Fruit fly (Drosophila melanogaster): ENCODE measurements around the gene CG14811.

CG14811 gene

dm6 chrX:1822281-1822680 lies at the start of gene CG14811:
Gene CG14811 (minus strand): TSS chrX:1822381.
- TF ChIP-seq usp (GFP tag; optimal IDR thresholded peaks at IDR 0.05) (no peak), psq (optimal IDR thresholded peaks at IDR 0.05) (no peak), EcR (GFP tag; optimal IDR thresholded peaks at IDR 0.05) (no peak)

- no peak for TF ChIP-seq pan (optimal IDR thresholded peaks at IDR 0.05)
- TF ChIP-seq EcR (GFP tag; optimal IDR thresholded peaks at IDR 0.05): no peak
- TF ChIP-seq CG8478 (optimal IDR thresholded peaks at IDR 0.05): no peak
- TF ChIP-seq psq (optimal IDR thresholded peaks at IDR 0.05): no peak
- no peak for TF ChIP-seq Dll (optimal IDR thresholded peaks at IDR 0.05)
- no peak for TF ChIP-seq usp (GFP tag; optimal IDR thresholded peaks at IDR 0.05)
These were observed 46.5 kb upstream of the CG14811 start, which contains the start of the genes CG14803 and Pex5 for dm6 chrX:1868586-1869111. Gene CG14803 (plus strand): TSS chrX:1868870. Gene Pex5 (minus strand): TSS chrX:1869061.

- TF ChIP-seq usp (GFP tag; optimal IDR thresholded peaks at IDR 0.05): no peak
- TF ChIP-seq psq (optimal IDR thresholded peaks at IDR 0.05): no peak
- no peak for TF ChIP-seq CG8478 (optimal IDR thresholded peaks at IDR 0.05)
- no peak for TF ChIP-seq Dll (optimal IDR thresholded peaks at IDR 0.05)
- no peak for TF ChIP-seq EcR (GFP tag; optimal IDR thresholded peaks at IDR 0.05)
- no peak for TF ChIP-seq pan (optimal IDR thresholded peaks at IDR 0.05)
These were observed 43.5 kb upstream of the CG14811 start, which contains the start of the genes Gcna and MED18 for dm6 chrX:1865673-1866072. Gene Gcna (minus strand): TSS chrX:1865835. Gene MED18 (plus strand): TSS chrX:1865909.

dm6 chrX:1861620-1862184 lies 39.5 kb upstream of the CG14811 start, which contains the start of gene deltaCOP:
Gene deltaCOP (minus strand): TSS chrX:1861790.
- no peak for TF ChIP-seq Dll (optimal IDR thresholded peaks at IDR 0.05)
- no peak for TF ChIP-seq CG8478 (optimal IDR thresholded peaks at IDR 0.05)
- no peak for TF ChIP-seq psq (optimal IDR thresholded peaks at IDR 0.05)
- peak; percentile 70 for TF ChIP-seq pan (optimal IDR thresholded peaks at IDR 0.05)

- TF ChIP-seq CG8478 (optimal IDR thresholded peaks at IDR 0.05) (no peak), pan (optimal IDR thresholded peaks at IDR 0.05) (no peak), psq (optimal IDR thresholded peaks at IDR 0.05) (no peak), EcR (GFP tag; optimal IDR thresholded peaks at IDR 0.05) (no peak), Dll (optimal IDR thresholded peaks at IDR 0.05) (no peak), usp (GFP tag; optimal IDR thresholded peaks at IDR 0.05) (no peak)
These were observed 36.7 kb upstream of the CG14811 start, which contains the start of gene Lamtor5 for dm6 chrX:1858867-1859266. Gene Lamtor5 (minus strand): TSS chrX:1858971.

dm6 chrX:1856605-1857004 lies 34.4 kb upstream of the CG14811 start:
- TF ChIP-seq usp (GFP tag; optimal IDR thresholded peaks at IDR 0.05) (no peak), EcR (GFP tag; optimal IDR thresholded peaks at IDR 0.05) (no peak), Dll (optimal IDR thresholded peaks at IDR 0.05) (no peak), CG8478 (optimal IDR thresholded peaks at IDR 0.05) (no peak), psq (optimal IDR thresholded peaks at IDR 0.05) (no peak), pan (optimal IDR thresholded peaks at IDR 0.05) (no peak)

- TF ChIP-seq pan (optimal IDR thresholded peaks at IDR 0.05) (no peak), Dll (optimal IDR thresholded peaks at IDR 0.05) (no peak), EcR (GFP tag; optimal IDR thresholded peaks at IDR 0.05) (no peak), CG8478 (optimal IDR thresholded peaks at IDR 0.05) (no peak), usp (GFP tag; optimal IDR thresholded peaks at IDR 0.05) (no peak), psq (optimal IDR thresholded peaks at IDR 0.05) (no peak)
These were observed 32.7 kb upstream of the CG14811 start for dm6 chrX:1854873-1855272.

- TF ChIP-seq usp (GFP tag; optimal IDR thresholded peaks at IDR 0.05) (no peak), pan (optimal IDR thresholded peaks at IDR 0.05) (no peak), CG8478 (optimal IDR thresholded peaks at IDR 0.05) (no peak), EcR (GFP tag; optimal IDR thresholded peaks at IDR 0.05) (no peak), Dll (optimal IDR thresholded peaks at IDR 0.05) (no peak), psq (optimal IDR thresholded peaks at IDR 0.05) (no peak)
These were observed 31.9 kb upstream of the CG14811 start for dm6 chrX:1854070-1854469.

dm6 chrX:1849914-1850313 lies 27.7 kb upstream of the CG14811 start:
- TF ChIP-seq psq (optimal IDR thresholded peaks at IDR 0.05) (no peak), usp (GFP tag; optimal IDR thresholded peaks at IDR 0.05) (no peak), CG8478 (optimal IDR thresholded peaks at IDR 0.05) (no peak), Dll (optimal IDR thresholded peaks at IDR 0.05) (no peak)

- TF ChIP-seq pan (optimal IDR thresholded peaks at IDR 0.05) (no peak), CG8478 (optimal IDR thresholded peaks at IDR 0.05) (no peak), EcR (GFP tag; optimal IDR thresholded peaks at IDR 0.05) (no peak), psq (optimal IDR thresholded peaks at IDR 0.05) (no peak), usp (GFP tag; optimal IDR thresholded peaks at IDR 0.05) (no peak), Dll (optimal IDR thresholded peaks at IDR 0.05) (no peak)
These were observed 26.5 kb upstream of the CG14811 start for dm6 chrX:1848624-1849198.

- TF ChIP-seq usp (GFP tag; optimal IDR thresholded peaks at IDR 0.05) (no peak), EcR (GFP tag; optimal IDR thresholded peaks at IDR 0.05) (no peak), CG8478 (optimal IDR thresholded peaks at IDR 0.05) (no peak), pan (optimal IDR thresholded peaks at IDR 0.05) (no peak), Dll (optimal IDR thresholded peaks at IDR 0.05) (no peak)
These were observed 25.6 kb upstream of the CG14811 start for dm6 chrX:1847735-1848134.

- TF ChIP-seq psq (optimal IDR thresholded peaks at IDR 0.05) (no peak), CG8478 (optimal IDR thresholded peaks at IDR 0.05) (no peak), EcR (GFP tag; optimal IDR thresholded peaks at IDR 0.05) (no peak), pan (optimal IDR thresholded peaks at IDR 0.05) (no peak), usp (GFP tag; optimal IDR thresholded peaks at IDR 0.05) (no peak), Dll (optimal IDR thresholded peaks at IDR 0.05) (no peak)
These were observed 24.2 kb upstream of the CG14811 start for dm6 chrX:1846386-1846785.

Measured in whole organism.